Fruit fly (Drosophila melanogaster): ENCODE data around the gene bnb.

Gene bnb

DNA sequence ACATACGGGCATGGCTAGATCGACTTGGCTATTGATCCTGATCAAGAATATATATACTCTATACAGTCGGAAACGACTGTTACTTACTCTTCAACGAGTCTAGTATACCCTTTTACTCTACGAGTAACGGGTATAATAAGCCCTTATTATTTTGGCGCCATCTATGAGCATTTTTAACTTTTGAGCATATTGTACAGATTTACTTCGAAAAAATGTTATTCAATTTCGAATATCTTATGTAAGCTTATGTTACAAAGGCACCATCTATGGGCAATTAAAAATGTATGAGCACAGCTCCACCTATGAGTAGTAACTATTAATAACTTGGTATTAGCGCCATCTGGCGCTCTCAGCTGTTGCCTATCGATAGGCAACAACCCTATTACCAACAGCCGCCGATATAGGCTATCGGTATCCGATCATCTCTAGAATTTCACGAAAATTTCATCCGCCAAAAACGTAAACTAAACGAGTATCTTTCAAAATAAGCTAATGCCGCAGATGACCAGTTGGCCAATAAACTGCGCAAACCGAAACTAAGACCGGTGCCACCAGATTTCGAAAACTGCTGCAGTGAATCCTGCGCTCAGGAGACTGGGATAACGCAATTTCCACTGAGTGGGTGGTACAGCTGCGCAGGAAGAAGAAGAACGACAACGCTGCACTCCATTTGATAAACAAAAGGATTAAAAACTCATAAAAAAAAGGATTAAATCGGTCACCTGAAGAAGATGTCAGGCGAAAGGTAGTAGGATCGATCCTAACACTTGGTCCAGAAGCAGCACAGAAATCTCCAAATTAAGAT is 45.9 kb upstream of the bnb start, which contains the start of gene htk (continued):
- TF ChIP-seq CG4854 (GFP tag; optimal IDR thresholded peaks at IDR 0.05) (peak; percentile 18), CG15601 (tag; optimal IDR thresholded peaks at IDR 0.05) (peak; percentile 60), phol (tag; optimal IDR thresholded peaks at IDR 0.05) (peak; percentile 55), Dref (GFP tag; IDR thresholded peaks at IDR 0.05) (peak; percentile 98), Hsf (GFP tag; optimal IDR thresholded peaks at IDR 0.05) (peak; percentile 79), da (GFP tag; optimal IDR thresholded peaks at IDR 0.05) (peak; percentile 64), peb (GFP tag; IDR thresholded peaks at IDR 0.05) (0 out of 2 replicates have a peak, but pooled peaks have one; percentile 40), CG5953 (GFP tag; IDR thresholded peaks at IDR 0.05) (peak; percentile 43; the same call in 1 of the 2 replicates), hb (GFP tag; IDR thresholded peaks at IDR 0.05; ENCODE audit: partially characterized antibody) (peak; percentile 78), CG12236 (GFP tag; optimal IDR thresholded peaks at IDR 0.05) (peak; percentile 43), scrt (GFP tag; optimal IDR thresholded peaks at IDR 0.05) (peak; percentile 58), gem (tag; optimal IDR thresholded peaks at IDR 0.05) (peak; percentile 60), CG13296 (GFP tag; optimal IDR thresholded peaks at IDR 0.05) (no peak), lbe (GFP tag; optimal IDR thresholded peaks at IDR 0.05) (peak; percentile 25), Hey (tag; optimal IDR thresholded peaks at IDR 0.05) (no peak), CG3726 (GFP tag; IDR thresholded peaks at IDR 0.05) (no peak), CG2199 (GFP tag; IDR thresholded peaks at IDR 0.05) (peak; percentile 65; the same call in 1 of the 3 replicates), CG2116 (GFP tag; optimal IDR thresholded peaks at IDR 0.05) (peak; percentile 84), CG9876 (GFP tag; optimal IDR thresholded peaks at IDR 0.05) (peak; percentile 78), fd102C (GFP tag; optimal IDR thresholded peaks at IDR 0.05) (peak; percentile 50), tap (tag; optimal IDR thresholded peaks at IDR 0.05) (no peak), CG31224 (GFP tag; IDR thresholded peaks at IDR 0.05) (0 out of 2 replicates have a peak, but pooled peaks have one; percentile 28), chn (GFP tag; optimal IDR thresholded peaks at IDR 0.05) (peak; percentile 82), unpg (GFP tag; optimal IDR thresholded peaks at IDR 0.05) (peak; percentile 56), CG12769 (tag; optimal IDR thresholded peaks at IDR 0.05) (peak; percentile 69), Bteb2 (GFP tag; optimal IDR thresholded peaks at IDR 0.05) (peak; percentile 40), toy (GFP tag; IDR thresholded peaks at IDR 0.05) (no peak), seq (GFP tag; IDR thresholded peaks at IDR 0.05) (peak; percentile 48; the same call in 1 of the 2 replicates), Dp (GFP tag; optimal IDR thresholded peaks at IDR 0.05) (peak; percentile 59), psq (GFP tag; optimal IDR thresholded peaks at IDR 0.05) (no peak), TFAM (GFP tag; optimal IDR thresholded peaks at IDR 0.05) (no peak), CrebB (tag; optimal IDR thresholded peaks at IDR 0.05) (no peak), Oaz (GFP tag; IDR thresholded peaks at IDR 0.05) (peak; percentile 46), bigmax (GFP tag; optimal IDR thresholded peaks at IDR 0.05) (no peak), trem (tag; optimal IDR thresholded peaks at IDR 0.05) (peak; percentile 62), CG9437 (GFP tag; optimal IDR thresholded peaks at IDR 0.05) (peak; percentile 24), CG4617 (GFP tag; optimal IDR thresholded peaks at IDR 0.05; ENCODE audit: borderline replicate concordance) (peak; percentile 78), CG5245 (GFP tag; optimal IDR thresholded peaks at IDR 0.05) (peak; percentile 83), CG1832 (GFP tag; optimal IDR thresholded peaks at IDR 0.05) (no peak), usp (GFP tag; optimal IDR thresholded peaks at IDR 0.05) (no peak), CG10147 (GFP tag; optimal IDR thresholded peaks at IDR 0.05) (peak; percentile 22), CG7271 (tag; optimal IDR thresholded peaks at IDR 0.05) (peak; percentile 39), CG34376 (GFP tag; optimal IDR thresholded peaks at IDR 0.05) (peak; percentile 32), CG31365 (tag; optimal IDR thresholded peaks at IDR 0.05) (peak; percentile 10), CG18011 (GFP tag; optimal IDR thresholded peaks at IDR 0.05) (peak; percentile 3), Sox102F (GFP tag; optimal IDR thresholded peaks at IDR 0.05) (peak; percentile 65), PHDP (tag; optimal IDR thresholded peaks at IDR 0.05) (peak; percentile 44), Meics (GFP tag; optimal IDR thresholded peaks at IDR 0.05) (peak; percentile 74)
